Fruit fly (Drosophila melanogaster) whole organism, adult: ENCODE data around the gene Takl2.

Source experiments
- CG11617 ChIP-seq: fragments of 200-800 bp; sonication (Bioruptor generic); optimal IDR thresholded peaks from 2 replicates; lab custom pipeline; 2017; ENCODE audit warnings: mild to moderate bottlenecking, missing biosample characterization, missing genetic modification reagents, missing genetic modification characterization
- CG12768 ChIP-seq: fragments of 200-800 bp; sonication (Bioruptor generic); optimal IDR thresholded peaks from 2 replicates; lab custom pipeline; 2017; ENCODE audit warnings: missing biosample characterization, missing genetic modification characterization, mild to moderate bottlenecking, moderate library complexity, missing genetic modification reagents
- CG14711 ChIP-seq: fragments of 200-800 bp; sonication (Bioruptor generic); optimal IDR thresholded peaks from 2 replicates; lab custom pipeline; 2018; ENCODE audit warnings: missing biosample characterization, mild to moderate bottlenecking, missing genetic modification characterization, moderate library complexity
- CG1620 ChIP-seq: fragments of 200-800 bp; sonication (Bioruptor generic); optimal IDR thresholded peaks from 2 replicates; lab custom pipeline; 2016; ENCODE audit warnings: missing biosample characterization, missing genetic modification characterization
- CG33017 ChIP-seq: fragments of 200-800 bp; sonication (Bioruptor generic); optimal IDR thresholded peaks from 2 replicates; lab custom pipeline; 2018; ENCODE audit warnings: missing biosample characterization, mild to moderate bottlenecking, missing genetic modification characterization, moderate library complexity
- CG5204 ChIP-seq: fragments of 200-800 bp; sonication (Bioruptor generic); optimal IDR thresholded peaks from 2 replicates; lab custom pipeline; 2016; ENCODE audit warnings: missing biosample characterization, missing genetic modification characterization
- CG7045 ChIP-seq: fragments of 200-800 bp; sonication (Bioruptor generic); optimal IDR thresholded peaks from 2 replicates; lab custom pipeline; 2017; ENCODE audit warnings: missing biosample characterization, mild to moderate bottlenecking, missing genetic modification characterization
- CG7101 ChIP-seq: fragments of 200-800 bp; sonication (Bioruptor generic); optimal IDR thresholded peaks from 2 replicates; lab custom pipeline; 2018; ENCODE audit warnings: missing biosample characterization, mild to moderate bottlenecking, missing genetic modification characterization, moderate library complexity
- Clk ChIP-seq: fragments of 200-800 bp; sonication (Bioruptor generic); optimal IDR thresholded peaks from 2 replicates; lab custom pipeline; 2017; ENCODE audit warnings: missing biosample characterization, missing genetic modification characterization
- Crg-1 ChIP-seq: fragments of 200-800 bp; sonication (Bioruptor generic); optimal IDR thresholded peaks from 2 replicates; lab custom pipeline; 2016; ENCODE audit warnings: missing biosample characterization, missing genetic modification characterization
- Hr96 ChIP-seq: fragments of 200-800 bp; sonication (Bioruptor generic); optimal IDR thresholded peaks from 2 replicates; lab custom pipeline; 2016; ENCODE audit warnings: missing biosample characterization, missing genetic modification characterization
- Mnt ChIP-seq: fragments of 200-800 bp; sonication (Bioruptor generic); optimal IDR thresholded peaks from 2 replicates; lab custom pipeline; 2016; ENCODE audit warnings: missing biosample characterization, mild to moderate bottlenecking, missing genetic modification characterization
- bab1 ChIP-seq: fragments of 200-800 bp; sonication (Bioruptor generic); optimal IDR thresholded peaks from 3 replicates; lab custom pipeline; 2019; ENCODE audit warnings: missing biosample characterization, mild to moderate bottlenecking, missing genetic modification characterization, moderate library complexity
- cic ChIP-seq: fragments of 200-800 bp; sonication (Bioruptor generic); optimal IDR thresholded peaks from 2 replicates; lab custom pipeline; 2017; ENCODE audit warnings: missing biosample characterization, mild to moderate bottlenecking, missing genetic modification characterization, moderate library complexity
- cnc ChIP-seq, 2 experiments: fragments of >200 bp; optimal IDR thresholded peaks; 2 replicates each; lab custom pipeline; 2017
- kay ChIP-seq: fragments of 200-800 bp; sonication (Bioruptor generic); peaks from one replicate; lab custom pipeline; 2016; ENCODE audit warnings: missing biosample characterization, missing genetic modification characterization, borderline replicate concordance
- ovo ChIP-seq: fragments of 200-800 bp; sonication (Bioruptor generic); optimal IDR thresholded peaks from 2 replicates; lab custom pipeline; 2016; ENCODE audit warnings: missing biosample characterization, missing genetic modification characterization
- pad ChIP-seq: fragments of 200-800 bp; sonication (Bioruptor generic); optimal IDR thresholded peaks from 3 replicates; lab custom pipeline; 2017; ENCODE audit warnings: missing biosample characterization, missing genetic modification characterization, mild to moderate bottlenecking, moderate library complexity, missing genetic modification reagents
- tj ChIP-seq: fragments of 200-800 bp; sonication (Bioruptor generic); optimal IDR thresholded peaks from 3 replicates; lab custom pipeline; 2017; ENCODE audit warnings: missing biosample characterization, mild to moderate bottlenecking, missing genetic modification characterization, moderate library complexity
- toe ChIP-seq: fragments of 200-800 bp; sonication (Bioruptor generic); optimal IDR thresholded peaks from 2 replicates; lab custom pipeline; 2016; ENCODE audit warnings: missing biosample characterization, missing genetic modification characterization

Gene Takl2

DNA sequence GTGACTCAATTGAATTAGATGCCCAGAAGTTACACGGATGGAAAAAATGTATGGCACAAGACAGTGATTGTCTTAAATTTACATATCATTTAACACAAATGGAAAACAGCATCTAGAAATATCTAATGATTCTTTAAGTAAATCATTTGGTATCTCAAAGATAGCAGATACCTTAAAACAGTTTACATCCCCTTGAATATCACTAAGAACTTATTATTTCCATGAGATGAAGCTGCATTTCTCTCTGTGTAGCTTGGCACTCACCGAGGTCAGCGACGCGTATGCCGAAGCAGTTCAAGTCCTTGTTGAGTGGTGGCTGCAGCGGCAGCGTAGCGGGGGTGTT is 14.1 kb downstream of the Takl2 start:
- TF ChIP-seq CG14711 (tag; lab: Kevin White, UChicago) (no peak), pad (GFP tag; lab: Kevin White, UChicago) (no peak), CG1620 (GFP tag; lab: Kevin White, UChicago) (no peak), bab1 (no peak), ovo (GFP tag; lab: Kevin White, UChicago) (no peak), Mnt (GFP tag; lab: Kevin White, UChicago) (no peak), Hr96 (no peak), CG7101 (no peak), CG33017 (tag; lab: Kevin White, UChicago) (no peak), CG12768 (GFP tag; lab: Kevin White, UChicago) (no peak), Crg-1 (no peak)

dm6 chr3R:22718937-22719606 is 14.6 kb downstream of the Takl2 start:
- TF ChIP-seq CG1620 (GFP tag; lab: Kevin White, UChicago) = no peak
- TF ChIP-seq Clk (GFP tag; lab: Kevin White, UChicago) = no peak
- TF ChIP-seq CG14711 (tag; lab: Kevin White, UChicago) = no peak
- no peak for TF ChIP-seq cic (GFP tag; lab: Kevin White, UChicago)
- no peak for TF ChIP-seq CG7045 (GFP tag; lab: Kevin White, UChicago)
- no peak for TF ChIP-seq pad (GFP tag; lab: Kevin White, UChicago)
- no peak for TF ChIP-seq Mnt (GFP tag; lab: Kevin White, UChicago)
- TF ChIP-seq CG7101 = no peak
- no peak for TF ChIP-seq Hr96
- TF ChIP-seq CG11617 (GFP tag; lab: Kevin White, UChicago) = no peak
- TF ChIP-seq ovo (GFP tag; lab: Kevin White, UChicago) = no peak
- no peak for TF ChIP-seq CG33017 (tag; lab: Kevin White, UChicago)
- no peak for TF ChIP-seq CG12768 (GFP tag; lab: Kevin White, UChicago)
- TF ChIP-seq tj (GFP tag; lab: Kevin White, UChicago) = no peak
- TF ChIP-seq cnc (optimal IDR thresholded peaks at IDR 0.05; lab: Kevin White, UChicago) = no peak
- no peak for TF ChIP-seq Crg-1
- no peak for TF ChIP-seq CG5204 (GFP tag; lab: Kevin White, UChicago)
- TF ChIP-seq kay (GFP tag; lab: Kevin White, UChicago) = no peak
- TF ChIP-seq toe = no peak
- no peak for TF ChIP-seq bab1

- TF ChIP-seq ovo (GFP tag; lab: Kevin White, UChicago) = no peak
- no peak for TF ChIP-seq CG33017 (tag; lab: Kevin White, UChicago)
- no peak for TF ChIP-seq cic (GFP tag; lab: Kevin White, UChicago)
- peak; percentile 79 for TF ChIP-seq kay (GFP tag; lab: Kevin White, UChicago)
- TF ChIP-seq cnc (optimal IDR thresholded peaks at IDR 0.05; lab: Kevin White, UChicago) = no peak
Observed at dm6 chr3R:22718401-22718800, 15.2 kb downstream of the Takl2 start.

- no peak for TF ChIP-seq Hr96
- no peak for TF ChIP-seq CG11617 (GFP tag; lab: Kevin White, UChicago)
- TF ChIP-seq cic (GFP tag; lab: Kevin White, UChicago) = no peak
- no peak for TF ChIP-seq kay (GFP tag; lab: Kevin White, UChicago)
- TF ChIP-seq Clk (GFP tag; lab: Kevin White, UChicago) = no peak
- no peak for TF ChIP-seq bab1
- TF ChIP-seq CG7045 (GFP tag; lab: Kevin White, UChicago) = no peak
- TF ChIP-seq tj (GFP tag; lab: Kevin White, UChicago) = no peak
- TF ChIP-seq toe = no peak
- TF ChIP-seq CG5204 (GFP tag; lab: Kevin White, UChicago) = no peak
- no peak for TF ChIP-seq CG1620 (GFP tag; lab: Kevin White, UChicago)
- TF ChIP-seq Mnt (GFP tag; lab: Kevin White, UChicago) = no peak
- TF ChIP-seq pad (GFP tag; lab: Kevin White, UChicago) = no peak
- TF ChIP-seq CG12768 (GFP tag; lab: Kevin White, UChicago) = no peak
- TF ChIP-seq CG33017 (tag; lab: Kevin White, UChicago) = no peak
- no peak for TF ChIP-seq ovo (GFP tag; lab: Kevin White, UChicago)
- TF ChIP-seq cnc (optimal IDR thresholded peaks at IDR 0.05; lab: Kevin White, UChicago) = no peak
- no peak for TF ChIP-seq Crg-1
- TF ChIP-seq CG7101 = no peak
Observed at dm6 chr3R:22717863-22718262, 15.8 kb downstream of the Takl2 start.

DNA sequence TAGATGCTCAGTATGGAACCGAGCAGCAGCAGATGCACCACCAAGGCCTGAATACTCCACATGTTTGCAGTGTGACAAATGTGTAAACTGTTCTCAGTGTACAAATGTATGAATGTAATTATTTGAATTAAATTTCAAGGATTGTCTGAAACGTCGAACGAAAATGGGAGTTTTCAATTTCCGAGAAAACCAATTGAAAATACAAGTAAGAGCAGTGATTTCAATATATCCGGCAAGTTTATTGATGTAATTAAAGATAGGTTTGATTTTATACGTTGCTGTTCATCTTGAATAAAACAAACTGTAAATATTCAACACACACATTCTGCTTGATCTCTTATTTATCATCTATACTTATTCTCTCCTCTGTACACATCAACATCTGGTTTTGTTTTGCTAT is 23.0 kb downstream of the Takl2 start, which contains the start of gene CG4907:
Gene CG4907, minus strand, starts transcription at position 101 of the 400 bp plus-strand sequence.
- TF ChIP-seq Clk (GFP tag; lab: Kevin White, UChicago) (no peak), CG33017 (tag; lab: Kevin White, UChicago) (no peak), CG11617 (GFP tag; lab: Kevin White, UChicago) (no peak), Hr96 (no peak), CG1620 (GFP tag; lab: Kevin White, UChicago) (no peak), CG7045 (GFP tag; lab: Kevin White, UChicago) (no peak)

DNA sequence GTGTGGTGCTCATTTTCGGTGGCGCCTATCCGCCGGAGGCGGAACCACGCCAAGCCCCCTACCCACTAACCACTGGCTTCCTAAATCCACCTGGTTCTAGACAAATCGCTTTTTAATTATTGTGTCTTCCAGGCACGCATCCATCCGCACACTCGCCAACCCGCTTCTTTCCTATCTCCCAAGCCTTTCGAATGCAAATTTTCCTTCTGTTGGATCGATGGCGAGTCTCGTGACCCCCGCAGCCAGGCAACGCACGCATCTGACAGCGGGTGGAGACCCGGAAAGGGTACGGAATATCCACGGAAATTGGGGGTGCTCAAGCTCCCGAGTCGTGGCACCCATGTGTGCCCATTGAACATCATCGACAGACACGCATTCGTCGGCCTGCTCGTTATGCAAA is 26.5 kb downstream of the Takl2 start, which contains the start of gene CG13842:
Gene CG13842, minus strand, starts transcription at position 101 of the 400 bp plus-strand sequence.
- TF ChIP-seq CG14711 (tag; lab: Kevin White, UChicago) = no peak
- no peak for TF ChIP-seq Clk (GFP tag; lab: Kevin White, UChicago)
- no peak for TF ChIP-seq CG7101
- no peak for TF ChIP-seq pad (GFP tag; lab: Kevin White, UChicago)
- TF ChIP-seq Hr96 = no peak
- TF ChIP-seq CG1620 (GFP tag; lab: Kevin White, UChicago) = no peak
- TF ChIP-seq CG33017 (tag; lab: Kevin White, UChicago) = no peak
- no peak for TF ChIP-seq kay (GFP tag; lab: Kevin White, UChicago)
- no peak for TF ChIP-seq CG11617 (GFP tag; lab: Kevin White, UChicago)
- TF ChIP-seq tj (GFP tag; lab: Kevin White, UChicago) = no peak
